Worm (Caenorhabditis elegans): ENCODE measurements around the gene him-14.

him-14 gene

DNA sequence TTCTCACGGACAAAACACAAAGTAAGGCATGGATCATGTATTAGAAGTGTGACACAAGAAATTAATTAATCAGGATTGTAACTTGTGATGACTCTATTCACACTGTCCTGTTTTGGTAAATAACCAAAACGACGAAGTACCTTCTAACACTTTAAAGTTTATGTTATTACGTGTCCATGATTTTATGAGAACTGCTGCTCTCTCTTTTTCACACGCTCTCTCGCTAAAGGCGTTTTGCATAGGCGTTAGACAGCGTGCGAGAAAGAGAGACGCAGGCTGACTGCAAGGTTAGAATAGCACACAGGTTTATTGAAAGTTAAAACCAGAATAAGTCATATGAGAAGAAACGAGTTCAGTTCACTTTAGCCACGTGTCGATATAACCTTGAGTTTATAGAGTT is 20.3 kb upstream of the him-14 start:
- TF ChIP-seq ref-1 (GFP tag; conservative IDR thresholded peaks at IDR 0.05) (no peak), T22C8.4 (GFP tag; IDR thresholded peaks at IDR 0.05) (no peak), cog-1 (tag; optimal IDR thresholded peaks at IDR 0.05) (no peak)

DNA sequence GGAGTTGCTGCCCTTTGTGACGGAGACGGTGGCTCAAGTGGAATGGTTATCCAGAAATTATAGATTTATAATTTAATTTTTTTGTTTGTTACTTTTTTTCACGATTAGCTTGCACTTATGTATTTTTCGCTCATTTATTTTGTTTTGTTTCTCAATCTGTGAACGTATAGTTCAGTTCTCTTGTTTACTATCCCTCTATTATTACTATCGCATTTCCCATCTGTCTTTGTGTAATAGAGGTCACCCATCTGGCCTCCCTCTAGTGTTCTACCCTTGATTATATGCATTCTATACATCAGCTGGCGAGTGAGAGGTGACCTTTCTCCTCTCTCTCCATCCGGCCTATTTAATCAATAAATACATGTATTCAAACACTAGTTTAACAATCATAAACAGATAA is 14.3 kb upstream of the him-14 start, which contains the start of the genes T02G5.14 and T02G5.15:
TSS of gene T02G5.14 (plus strand) at position 301 of the 400 bp plus-strand sequence.
TSS of gene T02G5.15 (plus strand) at position 301 of the 400 bp plus-strand sequence.
- peak; percentile 58 for TF ChIP-seq T22C8.4 (GFP tag; IDR thresholded peaks at IDR 0.05)

DNA sequence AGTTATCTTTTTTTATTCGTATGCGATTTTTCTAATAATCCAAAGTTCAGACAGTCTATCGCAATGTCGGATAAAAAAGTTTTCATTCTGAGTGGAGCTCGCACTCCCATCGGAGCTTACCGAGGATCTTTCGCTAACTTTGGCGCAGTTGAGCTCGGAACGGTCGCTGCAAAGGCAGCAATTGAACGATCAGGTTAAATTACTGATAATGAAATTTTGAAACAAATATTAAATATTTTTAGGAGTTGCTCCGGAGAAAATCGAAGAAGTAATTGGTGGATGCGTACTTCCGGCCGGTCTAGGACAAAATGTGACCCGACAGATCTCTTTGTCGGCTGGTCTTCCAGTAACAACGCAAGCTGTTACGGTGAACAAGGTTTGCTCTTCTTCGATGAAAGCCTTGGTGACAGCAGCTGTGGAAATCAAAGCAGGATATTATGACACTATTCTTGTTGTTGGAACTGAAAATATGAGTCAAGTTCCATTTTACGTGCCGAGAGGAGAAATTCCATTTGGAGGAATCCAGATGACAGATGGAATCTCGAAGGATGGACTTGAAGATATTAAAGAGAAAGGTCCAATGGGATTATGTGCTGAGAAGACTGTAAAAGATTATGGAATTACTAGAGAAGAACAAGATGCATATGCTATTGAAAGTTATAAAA is 5.9 kb upstream of the him-14 start, which contains the start of gene T02G5.7:
TSS of gene T02G5.7 (plus strand) at position 51 of the 665 bp plus-strand sequence.
- TF ChIP-seq ztf-23 (GFP tag; IDR thresholded peaks at IDR 0.05) (no peak), ztf-29 (GFP tag; IDR thresholded peaks at IDR 0.05) (no peak), klf-2 (GFP tag; conservative IDR thresholded peaks at IDR 0.05) (no peak), ref-1 (GFP tag; conservative IDR thresholded peaks at IDR 0.05) (no peak), tab-1 (GFP tag; IDR thresholded peaks at IDR 0.05) (no peak), flt-1 (GFP tag; IDR thresholded peaks at IDR 0.05) (no peak), T22C8.4 (GFP tag; IDR thresholded peaks at IDR 0.05) (no peak), cog-1 (tag; optimal IDR thresholded peaks at IDR 0.05) (no peak)

DNA sequence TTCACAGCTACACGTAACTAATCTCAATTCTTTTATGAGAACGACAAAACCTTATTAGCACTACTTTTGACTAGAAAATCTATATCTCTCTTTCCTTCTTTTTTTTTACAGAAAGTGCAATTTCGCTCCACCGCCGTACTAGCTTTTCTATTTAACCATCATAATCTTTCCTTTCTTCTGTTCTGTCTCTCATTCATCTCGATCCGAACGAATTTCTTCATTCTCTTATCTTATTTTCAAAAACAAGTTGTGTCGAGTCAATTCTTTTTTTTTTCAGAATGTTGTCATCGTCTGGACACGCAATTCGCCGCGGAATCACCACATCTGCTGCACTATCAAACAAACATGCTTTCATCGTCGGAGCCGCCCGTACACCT is 3.8 kb upstream of the him-14 start, which contains the start of gene kat-1:
TSS of gene kat-1 (plus strand) at position 278 of the 377 bp plus-strand sequence.
- TF ChIP-seq ref-1 (GFP tag; conservative IDR thresholded peaks at IDR 0.05) (no peak), tab-1 (GFP tag; IDR thresholded peaks at IDR 0.05) (no peak)

DNA sequence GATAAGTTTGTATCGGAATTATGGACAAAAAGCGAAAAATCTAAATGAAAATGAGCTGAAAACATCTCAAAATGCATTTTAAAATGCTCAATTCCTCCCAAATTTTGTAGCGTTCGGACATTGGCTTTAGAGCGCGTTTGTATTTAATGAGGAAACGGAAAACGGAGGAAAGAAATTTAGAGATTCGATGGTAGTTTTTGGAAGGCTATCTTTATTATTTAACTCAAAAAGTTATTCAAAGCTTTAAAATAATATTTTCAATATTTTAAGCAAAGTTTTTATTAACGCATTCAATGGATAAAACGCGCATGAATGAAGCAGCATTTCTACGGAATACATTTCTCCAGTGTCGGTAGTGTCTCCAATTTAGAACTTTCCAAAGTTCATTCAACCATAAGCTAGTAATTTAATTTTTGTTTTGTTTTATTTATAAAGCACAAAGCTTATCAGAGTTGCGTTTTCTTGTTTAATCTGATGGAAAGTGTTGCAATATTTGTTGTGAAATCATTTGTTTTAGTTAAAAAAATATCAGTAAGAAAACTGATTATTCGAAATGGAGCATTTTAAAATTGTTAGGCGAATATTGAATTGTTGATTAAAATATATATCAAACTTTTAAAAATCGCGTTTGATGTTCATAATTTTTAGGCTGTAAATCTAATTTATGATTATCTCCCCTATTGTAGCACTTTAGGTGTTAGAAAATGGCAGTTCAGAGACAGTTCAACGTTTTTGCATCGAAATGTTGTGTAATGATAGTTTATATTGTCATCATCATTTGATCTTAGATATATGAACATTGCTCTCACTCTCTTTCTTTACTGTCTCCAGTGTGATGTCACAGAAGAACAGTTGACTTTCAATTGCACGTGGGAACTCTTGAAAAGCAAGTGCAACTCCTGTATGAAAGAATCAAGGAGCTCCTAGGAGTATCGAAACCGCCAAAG is 3.1 kb upstream of the him-14 start:
- TF ChIP-seq tab-1 (GFP tag; IDR thresholded peaks at IDR 0.05), result no peak
- no peak; the same call in 1 of the 2 replicates for TF ChIP-seq ztf-23 (GFP tag; IDR thresholded peaks at IDR 0.05)
- 0 out of 2 replicates have a peak, but pooled peaks have one; percentile 41 for TF ChIP-seq ztf-29 (GFP tag; IDR thresholded peaks at IDR 0.05)
- TF ChIP-seq med-1 (GFP tag; optimal IDR thresholded peaks at IDR 0.05; ENCODE audit: insufficient read depth), result no peak
- no peak for TF ChIP-seq ref-1 (GFP tag; conservative IDR thresholded peaks at IDR 0.05)
- peak; percentile 77 for TF ChIP-seq flt-1 (GFP tag; IDR thresholded peaks at IDR 0.05)
- TF ChIP-seq T22C8.4 (GFP tag; IDR thresholded peaks at IDR 0.05), result no peak
- TF ChIP-seq klf-2 (GFP tag; conservative IDR thresholded peaks at IDR 0.05), result no peak
- TF ChIP-seq cog-1 (tag; optimal IDR thresholded peaks at IDR 0.05), result peak; percentile 74

DNA sequence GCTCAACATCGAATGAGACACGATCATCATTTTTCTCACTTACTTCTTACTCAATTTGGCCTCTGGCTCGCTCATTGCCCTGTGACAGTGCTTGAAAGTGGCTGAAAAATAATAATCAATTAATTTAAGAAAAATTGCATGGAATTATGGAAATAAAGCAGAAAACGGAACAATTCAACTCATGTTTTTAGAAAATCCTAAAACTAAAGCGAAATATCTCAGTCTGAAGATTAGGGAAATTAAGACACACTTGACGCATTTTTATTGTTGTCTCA is 2.5 kb upstream of the him-14 start, which contains the start of gene kars-1:
TSS of gene kars-1 (minus strand) at position 101 of the 275 bp plus-strand sequence.
- TF ChIP-seq ztf-29 (GFP tag; IDR thresholded peaks at IDR 0.05) (no peak), ztf-23 (GFP tag; IDR thresholded peaks at IDR 0.05) (no peak), med-1 (GFP tag; optimal IDR thresholded peaks at IDR 0.05; ENCODE audit: insufficient read depth) (no peak), tab-1 (GFP tag; IDR thresholded peaks at IDR 0.05) (no peak), T22C8.4 (GFP tag; IDR thresholded peaks at IDR 0.05) (no peak), ref-1 (GFP tag; conservative IDR thresholded peaks at IDR 0.05) (no peak), klf-2 (GFP tag; conservative IDR thresholded peaks at IDR 0.05) (no peak), flt-1 (GFP tag; IDR thresholded peaks at IDR 0.05) (no peak), cog-1 (tag; optimal IDR thresholded peaks at IDR 0.05) (no peak)

DNA sequence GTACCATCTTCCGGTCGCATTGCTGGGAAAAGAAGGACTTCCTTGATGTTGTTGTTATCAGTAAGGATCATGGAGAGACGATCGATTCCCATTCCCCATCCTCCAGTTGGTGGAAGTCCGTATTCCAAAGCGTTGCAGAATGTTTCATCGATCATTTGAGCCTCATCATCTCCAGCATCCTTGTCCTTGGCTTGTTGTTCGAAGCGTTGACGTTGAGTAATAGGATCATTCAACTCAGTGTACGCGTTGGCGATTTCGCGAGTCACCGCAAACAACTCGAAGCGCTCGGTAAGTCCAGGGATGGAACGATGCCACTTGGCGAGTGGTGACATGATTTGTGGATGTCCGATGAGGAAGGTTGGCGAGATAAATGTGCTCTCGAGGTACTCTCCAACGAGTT is 668 bp upstream of the him-14 start:
- TF ChIP-seq med-1 (GFP tag; optimal IDR thresholded peaks at IDR 0.05; ENCODE audit: insufficient read depth) (no peak), ztf-29 (GFP tag; IDR thresholded peaks at IDR 0.05) (no peak), ref-1 (GFP tag; conservative IDR thresholded peaks at IDR 0.05) (no peak), T22C8.4 (GFP tag; IDR thresholded peaks at IDR 0.05) (no peak), cog-1 (tag; optimal IDR thresholded peaks at IDR 0.05) (no peak), klf-2 (GFP tag; conservative IDR thresholded peaks at IDR 0.05) (no peak), ztf-23 (GFP tag; IDR thresholded peaks at IDR 0.05) (no peak), flt-1 (GFP tag; IDR thresholded peaks at IDR 0.05) (no peak), tab-1 (GFP tag; IDR thresholded peaks at IDR 0.05) (no peak)

DNA sequence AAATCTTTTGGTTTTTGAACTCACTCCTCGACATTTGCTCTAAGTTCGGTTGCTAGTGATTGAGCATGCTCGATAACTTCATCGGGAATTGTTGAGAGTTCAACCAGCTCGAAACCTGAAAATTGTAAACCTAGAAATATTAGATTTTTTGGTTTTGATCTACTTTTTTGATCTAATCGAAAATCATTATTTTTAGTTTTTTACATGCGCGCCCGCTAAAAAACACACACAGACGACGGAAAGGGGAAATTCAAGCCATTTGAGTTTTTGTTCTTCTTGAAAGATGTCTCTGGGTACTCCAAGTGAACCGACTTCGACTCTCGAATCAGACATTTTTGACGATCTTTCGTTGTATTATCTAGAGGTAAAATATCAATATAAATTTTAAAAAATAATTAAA is 4.4 kb downstream of the him-14 start, which contains the start of gene nos-2:
TSS of gene nos-2 (plus strand) at position 228 of the 400 bp plus-strand sequence.
- TF ChIP-seq flt-1 (GFP tag; IDR thresholded peaks at IDR 0.05) (no peak), ztf-29 (GFP tag; IDR thresholded peaks at IDR 0.05) (no peak), T22C8.4 (GFP tag; IDR thresholded peaks at IDR 0.05) (no peak), tab-1 (GFP tag; IDR thresholded peaks at IDR 0.05) (no peak), klf-2 (GFP tag; conservative IDR thresholded peaks at IDR 0.05) (no peak), med-1 (GFP tag; optimal IDR thresholded peaks at IDR 0.05; ENCODE audit: insufficient read depth) (no peak), ref-1 (GFP tag; conservative IDR thresholded peaks at IDR 0.05) (no peak), cog-1 (tag; optimal IDR thresholded peaks at IDR 0.05) (no peak), ztf-23 (GFP tag; IDR thresholded peaks at IDR 0.05) (no peak)

DNA sequence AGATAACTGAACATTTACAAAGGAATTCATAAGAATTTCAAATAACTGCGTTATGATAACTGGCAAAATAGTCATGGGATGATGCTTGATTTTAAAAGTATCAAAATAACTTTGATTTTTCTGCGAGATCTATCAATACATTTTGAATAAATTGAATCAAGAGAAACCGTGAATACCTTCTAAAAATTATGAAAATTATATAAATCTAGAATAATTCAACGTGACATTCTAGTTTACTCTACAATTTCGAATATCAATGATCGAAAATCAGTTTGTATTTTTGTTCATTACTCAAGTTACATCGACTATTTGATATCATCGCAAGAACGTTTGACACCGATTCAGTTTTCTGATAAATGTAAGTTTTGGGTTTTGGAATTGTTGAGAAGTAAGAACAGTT is 8.0 kb downstream of the him-14 start, which contains the start of gene acs-6:
TSS of gene acs-6 (plus strand) at position 301 of the 400 bp plus-strand sequence.
- TF ChIP-seq flt-1 (GFP tag; IDR thresholded peaks at IDR 0.05) (no peak), T22C8.4 (GFP tag; IDR thresholded peaks at IDR 0.05) (no peak), ref-1 (GFP tag; conservative IDR thresholded peaks at IDR 0.05) (no peak)

DNA sequence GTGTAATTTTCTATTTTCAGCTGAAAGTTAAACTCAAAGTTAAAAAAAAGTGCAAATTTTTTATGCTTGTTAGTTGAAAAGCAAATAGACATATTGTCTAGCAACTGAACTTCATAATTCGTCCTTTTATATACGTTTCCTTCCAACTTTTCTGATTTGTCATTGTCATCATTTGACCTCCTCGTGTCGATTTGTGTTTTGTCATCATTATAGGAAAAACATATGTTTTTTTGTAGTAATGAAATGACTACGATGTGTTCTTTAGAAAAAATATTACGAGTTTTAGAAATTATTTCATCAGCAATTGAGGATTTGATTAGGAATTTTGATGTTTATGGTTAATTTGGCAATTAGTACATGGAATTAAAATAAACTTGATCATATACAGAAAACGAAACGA is 9.0 kb downstream of the him-14 start:
- no peak for TF ChIP-seq T22C8.4 (GFP tag; IDR thresholded peaks at IDR 0.05)
- no peak for TF ChIP-seq ztf-29 (GFP tag; IDR thresholded peaks at IDR 0.05)
- TF ChIP-seq med-1 (GFP tag; optimal IDR thresholded peaks at IDR 0.05; ENCODE audit: insufficient read depth), result no peak
- no peak for TF ChIP-seq flt-1 (GFP tag; IDR thresholded peaks at IDR 0.05)
- no peak for TF ChIP-seq klf-2 (GFP tag; conservative IDR thresholded peaks at IDR 0.05)
- no peak for TF ChIP-seq ref-1 (GFP tag; conservative IDR thresholded peaks at IDR 0.05)
- no peak for TF ChIP-seq ztf-23 (GFP tag; IDR thresholded peaks at IDR 0.05)

Measured in whole organism, midembryonic.